Fruit fly (Drosophila melanogaster): ENCODE results near the gene CG7655.

CG7655 gene

dm6 chr3R:17703691-17704537 is 21.4 kb downstream of the CG7655 start (continued):
- peak; percentile 98 for TF ChIP-seq al (GFP tag; IDR thresholded peaks at IDR 0.05)
- TF ChIP-seq Taf1 (GFP tag; IDR thresholded peaks at IDR 0.05): peak; percentile 98
- TF ChIP-seq pita (GFP tag; optimal IDR thresholded peaks at IDR 0.05): no peak
- TF ChIP-seq CG12104 (GFP tag; optimal IDR thresholded peaks at IDR 0.05): peak; percentile 98
- peak; percentile 33 for TF ChIP-seq CG17912 (GFP tag; optimal IDR thresholded peaks at IDR 0.05)
- peak; percentile 99 for TF ChIP-seq crc (GFP tag; optimal IDR thresholded peaks at IDR 0.05)
- TF ChIP-seq Hr78 (GFP tag; optimal IDR thresholded peaks at IDR 0.05): peak in 1 of 2 experiments; percentile 94
- TF ChIP-seq CG43689 (GFP tag; IDR thresholded peaks at IDR 0.05): peak; percentile 98
- TF ChIP-seq CG9437 (GFP tag; optimal IDR thresholded peaks at IDR 0.05): peak; percentile 96
- TF ChIP-seq CG12236 (GFP tag; optimal IDR thresholded peaks at IDR 0.05): peak; percentile 99
- TF ChIP-seq CG7372 (GFP tag; IDR thresholded peaks at IDR 0.05): peak; percentile 98
- TF ChIP-seq Hey (tag; optimal IDR thresholded peaks at IDR 0.05): peak; percentile 80
- peak; percentile 99 for TF ChIP-seq Side (GFP tag; optimal IDR thresholded peaks at IDR 0.05)
- peak; percentile 99 for TF ChIP-seq Chrac-16 (GFP tag; optimal IDR thresholded peaks at IDR 0.05)
- TF ChIP-seq CG33213 (GFP tag; optimal IDR thresholded peaks at IDR 0.05): peak; percentile 99
- TF ChIP-seq bbx (GFP tag; IDR thresholded peaks at IDR 0.05; ENCODE audit: partially characterized antibody): no peak
- peak; percentile 97 for TF ChIP-seq bowl (GFP tag; IDR thresholded peaks at IDR 0.05)
- peak; percentile 99 for TF ChIP-seq vvl (GFP tag; IDR thresholded peaks at IDR 0.05)
- TF ChIP-seq CG8359 (GFP tag; optimal IDR thresholded peaks at IDR 0.05; ENCODE audit: borderline replicate concordance): peak; percentile 94
- peak; percentile 98 for TF ChIP-seq salm (tag; optimal IDR thresholded peaks at IDR 0.05)
- peak; percentile 69 for TF ChIP-seq stwl (tag; optimal IDR thresholded peaks at IDR 0.05)
- no peak for TF ChIP-seq tna (GFP tag; IDR thresholded peaks at IDR 0.05; ENCODE audit: partially characterized antibody)
- peak; percentile 97 for TF ChIP-seq schlank (tag; optimal IDR thresholded peaks at IDR 0.05)
- TF ChIP-seq BEAF-32 (GFP tag; optimal IDR thresholded peaks at IDR 0.05): peak; percentile 28
- peak; percentile 99 for TF ChIP-seq CG4730 (GFP tag; IDR thresholded peaks at IDR 0.05)
- TF ChIP-seq NK7.1 (GFP tag; optimal IDR thresholded peaks at IDR 0.05): peak; percentile 99
- TF ChIP-seq ftz-f1 (GFP tag; optimal IDR thresholded peaks at IDR 0.05): peak; percentile 87
- peak; percentile 19 for TF ChIP-seq Kr (GFP tag; optimal IDR thresholded peaks at IDR 0.05)
- TF ChIP-seq CkIIα-i1 (GFP tag; IDR thresholded peaks at IDR 0.05): peak; percentile 96
- TF ChIP-seq Dad (GFP tag; optimal IDR thresholded peaks at IDR 0.05): peak; percentile 99
- TF ChIP-seq pan (optimal IDR thresholded peaks at IDR 0.05): no peak
- TF ChIP-seq pan (GFP tag; optimal IDR thresholded peaks at IDR 0.05 in 1 of 2, IDR thresholded peaks at IDR 0.05 in 1 of 2): peak in 1 of 2 experiments; percentile 99
- TF ChIP-seq CG15601 (tag; optimal IDR thresholded peaks at IDR 0.05): peak; percentile 96
- no peak for TF ChIP-seq br (optimal IDR thresholded peaks at IDR 0.05)
- peak; percentile 99 for TF ChIP-seq CG10209 (GFP tag; optimal IDR thresholded peaks at IDR 0.05)
- TF ChIP-seq dimm (GFP tag; IDR thresholded peaks at IDR 0.05): peak; percentile 98
- TF ChIP-seq zf30C (GFP tag; optimal IDR thresholded peaks at IDR 0.05): peak; percentile 89
- TF ChIP-seq tgo (GFP tag; IDR thresholded peaks at IDR 0.05): peak; percentile 99
- TF ChIP-seq CG18262 (tag; optimal IDR thresholded peaks at IDR 0.05): peak; percentile 99
- peak; percentile 92 for TF ChIP-seq twi (tag; optimal IDR thresholded peaks at IDR 0.05)
- peak; percentile 99 for TF ChIP-seq gro (GFP tag; optimal IDR thresholded peaks at IDR 0.05)
- TF ChIP-seq Bdp1 (GFP tag; optimal IDR thresholded peaks at IDR 0.05): peak; percentile 95
- peak; percentile 94 for TF ChIP-seq Hmx (GFP tag; optimal IDR thresholded peaks at IDR 0.05)
- TF ChIP-seq CG8281 (tag; optimal IDR thresholded peaks at IDR 0.05): peak; percentile 91
- peak; percentile 95 for TF ChIP-seq zen (tag; optimal IDR thresholded peaks at IDR 0.05)
- TF ChIP-seq CG15269 (tag; optimal IDR thresholded peaks at IDR 0.05): peak; percentile 99
- no peak for TF ChIP-seq hth (optimal IDR thresholded peaks at IDR 0.05)
- peak; percentile 99 for TF ChIP-seq Fer3 (tag; optimal IDR thresholded peaks at IDR 0.05)
- TF ChIP-seq HLH4C (GFP tag; IDR thresholded peaks at IDR 0.05; ENCODE audit: partially characterized antibody): no peak
- no peak for TF ChIP-seq cad (GFP tag; optimal IDR thresholded peaks at IDR 0.05)
